Fruit fly (Drosophila melanogaster): ENCODE results near the gene CG32119.

Gene CG32119

dm6 chr3L:13213360-13213759 is 35.1 kb downstream of the CG32119 start (continued):
- peak; percentile 54 for TF ChIP-seq CG9437 (GFP tag; optimal IDR thresholded peaks at IDR 0.05)
- TF ChIP-seq CG10209 (GFP tag; optimal IDR thresholded peaks at IDR 0.05): peak; percentile 71
- TF ChIP-seq Lhr (GFP tag; optimal IDR thresholded peaks at IDR 0.05): peak; percentile 35
- peak; percentile 61 for TF ChIP-seq Mes4 (GFP tag; optimal IDR thresholded peaks at IDR 0.05)
- TF ChIP-seq fd96Cb (tag; optimal IDR thresholded peaks at IDR 0.05): peak; percentile 73
- no peak for TF ChIP-seq Usf (GFP tag; optimal IDR thresholded peaks at IDR 0.05)
- TF ChIP-seq Nf-YA (GFP tag; IDR thresholded peaks at IDR 0.05): peak; percentile 22; the same call in 1 of the 2 replicates
- peak; percentile 44 for TF ChIP-seq ssp (GFP tag; IDR thresholded peaks at IDR 0.05)
- no peak for TF ChIP-seq pros (GFP tag; optimal IDR thresholded peaks at IDR 0.05)
- TF ChIP-seq amos (GFP tag; IDR thresholded peaks at IDR 0.05; ENCODE audit: partially characterized antibody): no peak
- peak; percentile 11 for TF ChIP-seq bcd (GFP tag; optimal IDR thresholded peaks at IDR 0.05)
- no peak for TF ChIP-seq Oaz (GFP tag; IDR thresholded peaks at IDR 0.05)
- no peak for TF ChIP-seq CG2199 (GFP tag; IDR thresholded peaks at IDR 0.05)
- peak; percentile 15 for TF ChIP-seq CG15514 (GFP tag; optimal IDR thresholded peaks at IDR 0.05)
- no peak for TF ChIP-seq crp (GFP tag; optimal IDR thresholded peaks at IDR 0.05)
- TF ChIP-seq Ptx1 (GFP tag; IDR thresholded peaks at IDR 0.05): peak; percentile 29; the same call in 1 of the 2 replicates
- no peak for TF ChIP-seq Hmx (GFP tag; optimal IDR thresholded peaks at IDR 0.05)
- peak; percentile 78 for TF ChIP-seq oc (tag; optimal IDR thresholded peaks at IDR 0.05)
- TF ChIP-seq Blimp-1 (GFP tag; optimal IDR thresholded peaks at IDR 0.05): peak; percentile 76
- peak; percentile 44 for TF ChIP-seq odd (GFP tag; optimal IDR thresholded peaks at IDR 0.05)
- TF ChIP-seq CG8924 (tag; optimal IDR thresholded peaks at IDR 0.05): no peak
- 0 out of 2 replicates have a peak, but pooled peaks have one; percentile 17 for TF ChIP-seq Ada2b (GFP tag; IDR thresholded peaks at IDR 0.05)
- peak; percentile 82 for TF ChIP-seq CG2202 (tag; optimal IDR thresholded peaks at IDR 0.05)
- TF ChIP-seq tna (GFP tag; IDR thresholded peaks at IDR 0.05; ENCODE audit: partially characterized antibody): no peak
- no peak for TF ChIP-seq D19A (tag; optimal IDR thresholded peaks at IDR 0.05)
- TF ChIP-seq lab (GFP tag; optimal IDR thresholded peaks at IDR 0.05): peak; percentile 16
- no peak for TF ChIP-seq aop (GFP tag; IDR thresholded peaks at IDR 0.05)
- TF ChIP-seq her (GFP tag; optimal IDR thresholded peaks at IDR 0.05): no peak
- TF ChIP-seq CG8388 (GFP tag; optimal IDR thresholded peaks at IDR 0.05): peak; percentile 67
- no peak for TF ChIP-seq mirr (GFP tag; optimal IDR thresholded peaks at IDR 0.05)
- no peak for TF ChIP-seq CG10321 (GFP tag; IDR thresholded peaks at IDR 0.05)
- no peak for TF ChIP-seq CG15011 (GFP tag; optimal IDR thresholded peaks at IDR 0.05)
- peak; percentile 33; the same call in 1 of the 3 replicates for TF ChIP-seq B-H1 (GFP tag; IDR thresholded peaks at IDR 0.05)
- TF ChIP-seq CG17802 (tag; optimal IDR thresholded peaks at IDR 0.05): no peak
- TF ChIP-seq CG3726 (GFP tag; IDR thresholded peaks at IDR 0.05): 0 out of 3 replicates have a peak, but pooled peaks have one; percentile 25
- TF ChIP-seq CG10979 (tag; optimal IDR thresholded peaks at IDR 0.05): peak; percentile 52
- peak; percentile 56 for TF ChIP-seq CG10959 (GFP tag; IDR thresholded peaks at IDR 0.05)
- TF ChIP-seq Dek (tag; optimal IDR thresholded peaks at IDR 0.05): no peak
- TF ChIP-seq Dll (GFP tag; IDR thresholded peaks at IDR 0.05; ENCODE audit: partially characterized antibody): no peak
- TF ChIP-seq wor (GFP tag; IDR thresholded peaks at IDR 0.05): peak; percentile 36; the same call in 1 of the 2 replicates
- no peak for TF ChIP-seq CG17612 (GFP tag; IDR thresholded peaks at IDR 0.05)
- TF ChIP-seq CG4707 (GFP tag; optimal IDR thresholded peaks at IDR 0.05): peak; percentile 53
- peak; percentile 55 for TF ChIP-seq CG1233 (GFP tag; optimal IDR thresholded peaks at IDR 0.05)
- peak; percentile 52 for TF ChIP-seq zen (tag; optimal IDR thresholded peaks at IDR 0.05)
- no peak for TF ChIP-seq CG6683 (GFP tag; optimal IDR thresholded peaks at IDR 0.05)
- TF ChIP-seq CG10274 (GFP tag; optimal IDR thresholded peaks at IDR 0.05): peak; percentile 33
- peak; percentile 59; the same call in 1 of the 2 replicates for TF ChIP-seq ap (GFP tag; IDR thresholded peaks at IDR 0.05)
- TF ChIP-seq Atf6 (GFP tag; IDR thresholded peaks at IDR 0.05): peak; percentile 39; the same call in 1 of the 2 replicates
- no peak for TF ChIP-seq CG42726 (GFP tag; IDR thresholded peaks at IDR 0.05; ENCODE audit: partially characterized antibody)
- TF ChIP-seq tx (GFP tag; optimal IDR thresholded peaks at IDR 0.05): no peak

All from whole organism, embryonic.